Worm (Caenorhabditis elegans) whole organism, L4 larva: Measurements from ENCODE around the gene pgph-2.

Experiments
- F10B5.3 ChIP-seq: sonication (generic microtip); optimal IDR thresholded peaks from 2 replicates; lab custom pipeline; 2016; ENCODE audit warnings: mild to moderate bottlenecking, missing genetic modification characterization, missing compliant biosample characterization
- Y75B8A.6 ChIP-seq: fragments of 200-800 bp; sonication (Bioruptor generic); IDR thresholded peaks from 2 replicates; pipeline ENCODE4 v1.3.6; 2022; ENCODE audit warnings: missing genetic modification reagents, missing genetic modification characterization, missing compliant biosample characterization
- ceh-28 ChIP-seq: fragments of 150-350 bp; optimal IDR thresholded peaks from 2 replicates; lab custom pipeline; 2014; ENCODE audit warnings: missing biosample characterization, missing genetic modification reagents, missing genetic modification characterization
- hmg-1.1 ChIP-seq: fragments of 200-800 bp; sonication (Bioruptor generic); IDR thresholded peaks from 2 replicates; pipeline ENCODE4 v1.3.6; 2022; ENCODE audit warnings: missing genetic modification reagents, missing genetic modification characterization, missing compliant biosample characterization
- lin-13 ChIP-seq: fragments of 150-350 bp; optimal IDR thresholded peaks from 2 replicates; lab custom pipeline; 2014; ENCODE audit warnings: missing biosample characterization, missing genetic modification reagents, missing genetic modification characterization
- lin-15B ChIP-seq: fragments of 150-350 bp; sonication (generic microtip); optimal IDR thresholded peaks from 3 replicates; lab custom pipeline; 2014; ENCODE audit warnings: missing biosample characterization, missing genetic modification characterization
- lir-3 ChIP-seq: sonication (generic microtip); optimal IDR thresholded peaks from 2 replicates; lab custom pipeline; 2016; ENCODE audit warnings: mild to moderate bottlenecking, missing genetic modification characterization, missing compliant biosample characterization
- nhr-11 ChIP-seq: fragments of 150-350 bp; optimal IDR thresholded peaks from 2 replicates; lab custom pipeline; 2014; ENCODE audit warnings: missing biosample characterization, missing genetic modification characterization
- pha-4 ChIP-seq, 2 experiments: fragments of 150-350 bp in 1 of 2; fragments of 200-800 bp in 1 of 2; sonication (Bioruptor generic) in 1 of 2; IDR thresholded peaks in 1 of 2; optimal IDR thresholded peaks in 1 of 2; 2 replicates each; pipeline versions ENCODE4 v1.3.6 to Lab custom; 2014 to 2022; ENCODE audit warnings: missing genetic modification characterization in 2 of 2, missing genetic modification reagents in 2 of 2, missing biosample characterization in 1 of 2, missing compliant biosample characterization in 1 of 2
- ztf-11 ChIP-seq: fragments of 150-350 bp; optimal IDR thresholded peaks from 2 replicates; lab custom pipeline; 2014; ENCODE audit warnings: missing biosample characterization, missing genetic modification characterization

DNA sequence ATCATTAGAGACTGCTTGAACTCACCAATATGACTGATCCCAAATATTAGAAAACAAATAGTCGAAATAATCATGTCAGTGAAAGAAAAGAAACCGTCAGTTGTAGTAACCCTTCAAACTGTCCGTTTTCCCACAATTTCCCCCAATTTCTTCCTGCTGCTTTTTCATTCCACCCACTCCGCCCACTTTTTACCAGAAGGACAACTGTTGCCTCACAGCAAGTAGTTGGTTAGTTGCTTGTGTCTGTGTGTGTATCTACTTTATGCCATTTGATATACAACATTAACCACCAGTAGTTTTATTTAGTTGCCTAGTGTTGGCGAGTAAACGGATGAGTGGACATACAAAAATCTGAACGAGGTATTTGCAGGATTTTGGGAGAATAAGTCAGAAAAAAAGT lies 48.4 kb upstream of the pgph-2 start, which contains the start of gene K09H11.9:
- TF ChIP-seq ceh-28 (tag; lab: Kevin White, UChicago): no peak
- TF ChIP-seq lin-15B (tag; lab: Kevin White, UChicago): no peak
- TF ChIP-seq lin-13 (GFP tag; lab: Kevin White, UChicago): no peak
- TF ChIP-seq nhr-11 (tag; lab: Kevin White, UChicago): no peak
- no peak for TF ChIP-seq F10B5.3
- no peak for TF ChIP-seq hmg-1.1 (GFP tag; lab: Robert Waterston, UW)
- TF ChIP-seq lir-3 (tag; lab: Kevin White, UChicago): no peak
- TF ChIP-seq pha-4 (GFP tag; IDR thresholded peaks at IDR 0.05; lab: Robert Waterston, UW): no peak
- no peak for TF ChIP-seq pha-4 (tag; optimal IDR thresholded peaks at IDR 0.05; lab: Kevin White, UChicago)
- no peak for TF ChIP-seq Y75B8A.6 (GFP tag; lab: Robert Waterston, UW)
- no peak for TF ChIP-seq ztf-11 (tag; lab: Kevin White, UChicago)
